Fruit fly (Drosophila melanogaster) whole organism, embryonic: ENCODE measurements around the gene CG13365.

ENCODE experiments used
- Abd-B ChIP-seq: fragments of 200-800 bp; sonication (Bioruptor generic); optimal IDR thresholded peaks from 2 replicates; lab custom pipeline; 2018; ENCODE audit warnings: missing biosample characterization, mild to moderate bottlenecking, missing genetic modification characterization, moderate library complexity
- Bdp1 ChIP-seq: fragments of 200-800 bp; sonication (Bioruptor generic); optimal IDR thresholded peaks from 3 replicates; lab custom pipeline; 2016; ENCODE audit warnings: missing biosample characterization, missing genetic modification characterization
- CG11456 ChIP-seq: fragments of 200-800 bp; sonication (Bioruptor generic); IDR thresholded peaks from 3 replicates; pipeline ENCODE4 v1.3.6; 2022; ENCODE audit warnings: missing biosample characterization, missing genetic modification characterization
- CG15073 ChIP-seq: fragments of 200-800 bp; sonication (Bioruptor generic); optimal IDR thresholded peaks from 2 replicates; lab custom pipeline; 2016; ENCODE audit warnings: missing biosample characterization, missing genetic modification characterization
- CG1529 ChIP-seq: fragments of 200-800 bp; sonication (Bioruptor generic); optimal IDR thresholded peaks from 3 replicates; lab custom pipeline; 2018; ENCODE audit warnings: missing biosample characterization, missing genetic modification characterization
- CG15601 ChIP-seq: fragments of 200-800 bp; sonication (Bioruptor generic); optimal IDR thresholded peaks from 3 replicates; lab custom pipeline; 2019; ENCODE audit warnings: missing biosample characterization, mild to moderate bottlenecking, missing genetic modification characterization, moderate library complexity
- CG1603 ChIP-seq: fragments of 200-800 bp; sonication (Bioruptor generic); optimal IDR thresholded peaks from 2 replicates; lab custom pipeline; 2019; ENCODE audit warnings: missing biosample characterization, mild to moderate bottlenecking, missing genetic modification characterization, moderate library complexity
- CG17186 ChIP-seq: fragments of 200-800 bp; sonication (Bioruptor generic); optimal IDR thresholded peaks from 3 replicates; lab custom pipeline; 2017; ENCODE audit warnings: missing biosample characterization, missing genetic modification reagents, missing genetic modification characterization
- CG17829 ChIP-seq: fragments of 200-800 bp; optimal IDR thresholded peaks from 2 replicates; lab custom pipeline; 2019; ENCODE audit warnings: missing biosample characterization, mild to moderate bottlenecking, missing genetic modification characterization, moderate library complexity
- CG2875 ChIP-seq: fragments of 200-800 bp; sonication (Bioruptor generic); optimal IDR thresholded peaks from 2 replicates; lab custom pipeline; 2017; ENCODE audit warnings: missing biosample characterization, mild to moderate bottlenecking, missing genetic modification characterization, missing genetic modification reagents
- CG2889 ChIP-seq: fragments of 200-800 bp; sonication (Bioruptor generic); IDR thresholded peaks from 3 replicates; pipeline ENCODE4 v1.3.6; 2022; ENCODE audit warnings: missing biosample characterization, missing genetic modification characterization
- CG3726 ChIP-seq: fragments of 200-800 bp; sonication (Bioruptor generic); IDR thresholded peaks from 3 replicates; pipeline ENCODE4, ENCODE4 v1.3.6; 2022; ENCODE audit warnings: missing biosample characterization, missing genetic modification characterization
- CG3995 ChIP-seq: fragments of 200-800 bp; sonication (Bioruptor generic); optimal IDR thresholded peaks from 3 replicates; lab custom pipeline; 2016; ENCODE audit warnings: missing biosample characterization, missing genetic modification characterization
- CG42726 ChIP-seq: fragments of 200-800 bp; sonication (Bioruptor generic); IDR thresholded peaks from 2 replicates; pipeline ENCODE4 v1.3.6; 2022; ENCODE audit warnings: missing biosample characterization, missing genetic modification characterization; ENCODE audit not compliant: partially characterized antibody
- CG6272 ChIP-seq: fragments of 200-800 bp; sonication (Bioruptor generic); IDR thresholded peaks from 2 replicates; pipeline ENCODE4 v1.3.6; 2022; ENCODE audit warnings: missing biosample characterization, missing genetic modification characterization
- CG6689 ChIP-seq: fragments of 200-800 bp; sonication (Bioruptor generic); IDR thresholded peaks from 2 replicates; pipeline ENCODE4 v1.3.6; 2022; ENCODE audit warnings: missing biosample characterization, missing genetic modification characterization
- CG7987 ChIP-seq: fragments of 200-800 bp; sonication (Bioruptor generic); optimal IDR thresholded peaks from 2 replicates; lab custom pipeline; 2018; ENCODE audit warnings: missing biosample characterization, mild to moderate bottlenecking, missing genetic modification characterization, moderate library complexity
- CG8290 ChIP-seq, 3 experiments: fragments of 200-800 bp; sonication (Bioruptor generic); optimal IDR thresholded peaks; 2 replicates each; lab custom pipeline; 2016 to 2019; ENCODE audit warnings: missing biosample characterization in 3 of 3, missing genetic modification characterization in 3 of 3, mild to moderate bottlenecking in 2 of 3, moderate library complexity in 1 of 3
- CG8924 ChIP-seq: fragments of 200-800 bp; optimal IDR thresholded peaks from 3 replicates; lab custom pipeline; 2019; ENCODE audit warnings: missing biosample characterization, mild to moderate bottlenecking, missing genetic modification characterization, moderate library complexity
- CHES-1-like ChIP-seq: fragments of 200-800 bp; sonication (Bioruptor generic); optimal IDR thresholded peaks from 2 replicates; lab custom pipeline; 2016; ENCODE audit warnings: missing biosample characterization, missing genetic modification characterization
- CoRest ChIP-seq: fragments of 200-800 bp; sonication (Bioruptor generic); optimal IDR thresholded peaks from 3 replicates; lab custom pipeline; 2018; ENCODE audit warnings: missing biosample characterization, mild to moderate bottlenecking, missing genetic modification characterization, moderate library complexity
- Dip2 ChIP-seq: fragments of 200-800 bp; sonication (Bioruptor generic); IDR thresholded peaks from 2 replicates; pipeline ENCODE4 v1.3.6; 2022; ENCODE audit warnings: missing biosample characterization, missing genetic modification characterization
- Drgx ChIP-seq: fragments of 200-800 bp; sonication (Bioruptor generic); IDR thresholded peaks from 2 replicates; pipeline ENCODE4 v1.3.6; 2022; ENCODE audit warnings: missing biosample characterization, missing genetic modification characterization
- Hey ChIP-seq: fragments of 200-800 bp; sonication (Bioruptor generic); optimal IDR thresholded peaks from 3 replicates; lab custom pipeline; 2018; ENCODE audit warnings: missing biosample characterization, mild to moderate bottlenecking, missing genetic modification characterization
- HmgZ ChIP-seq: fragments of 200-800 bp; sonication (Bioruptor generic); optimal IDR thresholded peaks from 2 replicates; lab custom pipeline; 2018; ENCODE audit warnings: missing biosample characterization, mild to moderate bottlenecking, missing genetic modification characterization
- Mad ChIP-seq: fragments of 200-800 bp; sonication (Bioruptor generic); optimal IDR thresholded peaks from 2 replicates; lab custom pipeline; 2016; ENCODE audit warnings: missing biosample characterization, missing genetic modification characterization
- Mrtf ChIP-seq: fragments of 200-800 bp; sonication (Bioruptor generic); IDR thresholded peaks from 3 replicates; pipeline ENCODE4 v1.3.6; 2022; ENCODE audit warnings: missing biosample characterization, missing genetic modification characterization
- Pdp1 ChIP-seq, 2 experiments: fragments of 200-800 bp; sonication (Bioruptor generic); optimal IDR thresholded peaks; 3 replicates each; lab custom pipeline; 2016; ENCODE audit warnings: missing biosample characterization in 2 of 2, missing genetic modification characterization in 2 of 2, mild to moderate bottlenecking in 1 of 2, moderate library complexity in 1 of 2
- YL-1 ChIP-seq: fragments of 200-800 bp; sonication (Bioruptor generic); optimal IDR thresholded peaks from 3 replicates; lab custom pipeline; 2017; ENCODE audit warnings: missing biosample characterization, mild to moderate bottlenecking, missing genetic modification characterization
- ash1 ChIP-seq: fragments of 200-800 bp; sonication (Bioruptor generic); optimal IDR thresholded peaks from 2 replicates; lab custom pipeline; 2018; ENCODE audit warnings: missing biosample characterization, mild to moderate bottlenecking, missing genetic modification characterization
- caup ChIP-seq: fragments of 200-800 bp; sonication (Bioruptor generic); optimal IDR thresholded peaks from 3 replicates; lab custom pipeline; 2017; ENCODE audit warnings: missing biosample characterization, mild to moderate bottlenecking, missing genetic modification characterization, moderate library complexity; ENCODE audit not compliant: severe bottlenecking
- cg ChIP-seq: fragments of 200-800 bp; sonication (Bioruptor generic); optimal IDR thresholded peaks from 3 replicates; lab custom pipeline; 2019; ENCODE audit warnings: missing biosample characterization, mild to moderate bottlenecking, missing genetic modification characterization, moderate library complexity
- crol ChIP-seq: fragments of 200-800 bp; sonication (Bioruptor generic); IDR thresholded peaks from 2 replicates; pipeline ENCODE4 v1.3.6; 2022; ENCODE audit warnings: missing biosample characterization, missing genetic modification characterization
- crp ChIP-seq, 2 experiments: fragments of 200-800 bp; sonication (Bioruptor generic); optimal IDR thresholded peaks; 2 replicates in 1 of 2; 3 replicates in 1 of 2; lab custom pipeline; 2017; ENCODE audit warnings: missing biosample characterization in 2 of 2, missing genetic modification characterization in 2 of 2, mild to moderate bottlenecking in 1 of 2, moderate library complexity in 1 of 2
- ems ChIP-seq: fragments of 200-800 bp; sonication (Bioruptor generic); optimal IDR thresholded peaks from 3 replicates; lab custom pipeline; 2016; ENCODE audit warnings: missing biosample characterization, missing genetic modification characterization
- esg ChIP-seq: fragments of 200-800 bp; sonication (Bioruptor generic); conservative IDR thresholded peaks from 2 replicates; pipeline ENCODE4 v1.3.6; 2022; ENCODE audit warnings: missing biosample characterization, missing genetic modification characterization
- exex ChIP-seq: fragments of 200-800 bp; sonication (Bioruptor generic); optimal IDR thresholded peaks from 4 replicates; lab custom pipeline; 2018; ENCODE audit warnings: missing biosample characterization, mild to moderate bottlenecking, missing genetic modification characterization, moderate library complexity
- fd3F ChIP-seq: fragments of 200-800 bp; sonication (Bioruptor generic); optimal IDR thresholded peaks from 2 replicates; lab custom pipeline; 2018; ENCODE audit warnings: missing biosample characterization, mild to moderate bottlenecking, missing genetic modification characterization, moderate library complexity
- gsb-n ChIP-seq: fragments of 200-800 bp; sonication (Bioruptor generic); optimal IDR thresholded peaks from 3 replicates; lab custom pipeline; 2018; ENCODE audit warnings: missing biosample characterization, mild to moderate bottlenecking, missing genetic modification characterization
- hbn ChIP-seq: fragments of 200-800 bp; sonication (Bioruptor generic); IDR thresholded peaks from 2 replicates; pipeline ENCODE4 v1.3.6; 2022; ENCODE audit warnings: missing biosample characterization, missing genetic modification characterization; ENCODE audit not compliant: partially characterized antibody
- ken ChIP-seq: fragments of 200-800 bp; sonication (Bioruptor generic); IDR thresholded peaks from 3 replicates; pipeline ENCODE4 v1.3.6; 2022; ENCODE audit warnings: missing biosample characterization, missing genetic modification characterization
- lmd ChIP-seq: fragments of 200-800 bp; sonication (Bioruptor generic); IDR thresholded peaks from 2 replicates; pipeline ENCODE4 v1.3.6; 2022; ENCODE audit warnings: missing biosample characterization, missing genetic modification characterization
- onecut ChIP-seq: fragments of 200-800 bp; sonication (Bioruptor generic); IDR thresholded peaks from 2 replicates; pipeline ENCODE4 v1.3.6; 2022; ENCODE audit warnings: missing biosample characterization, missing genetic modification characterization
- org-1 ChIP-seq: fragments of 200-800 bp; sonication (Bioruptor generic); optimal IDR thresholded peaks from 2 replicates; lab custom pipeline; 2017; ENCODE audit warnings: missing biosample characterization, missing genetic modification characterization
- peb ChIP-seq: fragments of 200-800 bp; sonication (Bioruptor generic); IDR thresholded peaks from 2 replicates; pipeline ENCODE4 v1.3.6; 2022; ENCODE audit warnings: missing biosample characterization, missing genetic modification characterization
- pnt ChIP-seq: fragments of 200-800 bp; sonication (Bioruptor generic); optimal IDR thresholded peaks from 3 replicates; lab custom pipeline; 2016; ENCODE audit warnings: missing biosample characterization, missing genetic modification characterization
- shn ChIP-seq: fragments of 200-800 bp; sonication (Bioruptor generic); optimal IDR thresholded peaks from 3 replicates; lab custom pipeline; 2016; ENCODE audit warnings: missing biosample characterization, missing genetic modification characterization
- sr ChIP-seq: fragments of 200-800 bp; sonication (Bioruptor generic); IDR thresholded peaks from 3 replicates; pipeline ENCODE4 v1.3.6; 2022; ENCODE audit warnings: missing biosample characterization, missing genetic modification characterization
- sug ChIP-seq: fragments of 200-800 bp; optimal IDR thresholded peaks from 2 replicates; lab custom pipeline; 2019; ENCODE audit warnings: missing biosample characterization, mild to moderate bottlenecking, missing genetic modification characterization, moderate library complexity
- tap ChIP-seq: fragments of 200-800 bp; optimal IDR thresholded peaks from 3 replicates; lab custom pipeline; 2019; ENCODE audit warnings: missing biosample characterization, mild to moderate bottlenecking, missing genetic modification characterization, moderate library complexity
- usp ChIP-seq: fragments of >200 bp; optimal IDR thresholded peaks from 2 replicates; lab custom pipeline; 2017; ENCODE audit warnings: missing biosample characterization, missing genetic modification characterization
- wdn ChIP-seq: fragments of 200-800 bp; sonication (Bioruptor generic); IDR thresholded peaks from 2 replicates; pipeline ENCODE4 v1.3.6; 2022; ENCODE audit warnings: missing biosample characterization, missing genetic modification characterization

Gene CG13365

dm6 chrX:599727-600126, 21.3 kb downstream of the CG13365 start:
- no peak for TF ChIP-seq Bdp1 (GFP tag; lab: Kevin White, UChicago)
- no peak for TF ChIP-seq CG2889 (GFP tag; lab: Robert Waterston, UW)
- TF ChIP-seq Abd-B (GFP tag; lab: Kevin White, UChicago), result no peak
- no peak for TF ChIP-seq cg (GFP tag; lab: Kevin White, UChicago)
- TF ChIP-seq gsb-n (tag; lab: Kevin White, UChicago), result no peak
- TF ChIP-seq fd3F (GFP tag; lab: Kevin White, UChicago), result no peak
- no peak for TF ChIP-seq hbn (GFP tag; lab: Robert Waterston, UW)
- peak; percentile 84 for TF ChIP-seq CG7987 (GFP tag; lab: Kevin White, UChicago)
- TF ChIP-seq CG11456 (GFP tag; lab: Robert Waterston, UW), result no peak
- no peak for TF ChIP-seq sr
- TF ChIP-seq esg, result no peak
- TF ChIP-seq Dip2 (GFP tag; lab: Robert Waterston, UW), result no peak
- TF ChIP-seq ken, result no peak
- TF ChIP-seq lmd (GFP tag; lab: Robert Waterston, UW), result no peak
- no peak for TF ChIP-seq shn (GFP tag; lab: Kevin White, UChicago)
- no peak for TF ChIP-seq ems
- no peak for TF ChIP-seq CG3726 (GFP tag; lab: Robert Waterston, UW)
- peak; percentile 76 for TF ChIP-seq Hey
- no peak for TF ChIP-seq tap (tag; lab: Kevin White, UChicago)
- TF ChIP-seq usp (GFP tag; lab: Kevin White, UChicago), result no peak
- no peak for TF ChIP-seq YL-1
- no peak for TF ChIP-seq pnt (GFP tag; lab: Kevin White, UChicago)
- TF ChIP-seq CG15601 (tag; lab: Kevin White, UChicago), result no peak
- no peak for TF ChIP-seq peb
- peak; percentile 83 for TF ChIP-seq sug (tag; lab: Kevin White, UChicago)
- no peak for TF ChIP-seq CG17829 (tag; lab: Kevin White, UChicago)
- no peak for TF ChIP-seq CG3995 (GFP tag; lab: Kevin White, UChicago)
- TF ChIP-seq CG42726 (GFP tag; lab: Robert Waterston, UW), result no peak
- TF ChIP-seq CG2875, result no peak
- TF ChIP-seq HmgZ, result peak; percentile 43
- TF ChIP-seq CG6272, result no peak
- TF ChIP-seq caup (GFP tag; lab: Kevin White, UChicago), result no peak
- TF ChIP-seq Mad, result no peak
- no peak for TF ChIP-seq Drgx (GFP tag; lab: Robert Waterston, UW)
- TF ChIP-seq CG15073 (GFP tag; lab: Kevin White, UChicago), result no peak
- no peak for TF ChIP-seq CG1529
- no peak for TF ChIP-seq CG1603 (tag; lab: Kevin White, UChicago)
- peak; percentile 74 for TF ChIP-seq exex (tag; lab: Kevin White, UChicago)
- TF ChIP-seq org-1 (GFP tag; lab: Kevin White, UChicago), result no peak
- TF ChIP-seq Mrtf (GFP tag; lab: Robert Waterston, UW), result no peak
- TF ChIP-seq CHES-1-like, result no peak
- no peak for TF ChIP-seq ash1
- peak; percentile 90 for TF ChIP-seq crol
- TF ChIP-seq onecut (GFP tag; lab: Robert Waterston, UW), result no peak
- no peak for TF ChIP-seq CG17186 (GFP tag; lab: Kevin White, UChicago)
- TF ChIP-seq wdn, result no peak
- no peak for TF ChIP-seq crp (GFP tag; optimal IDR thresholded peaks at IDR 0.05; lab: Kevin White, UChicago)
- no peak for TF ChIP-seq Pdp1 (GFP tag; optimal IDR thresholded peaks at IDR 0.05; lab: Kevin White, UChicago)
- no peak for TF ChIP-seq CG6689 (GFP tag; lab: Robert Waterston, UW)
- TF ChIP-seq CoRest (tag; lab: Kevin White, UChicago), result no peak
- no peak for TF ChIP-seq CG8290 (GFP tag; optimal IDR thresholded peaks at IDR 0.05; lab: Kevin White, UChicago)
- TF ChIP-seq CG8290 (tag; optimal IDR thresholded peaks at IDR 0.05; lab: Kevin White, UChicago), result no peak
- no peak for TF ChIP-seq CG8924 (tag; lab: Kevin White, UChicago)
